Worm (Caenorhabditis elegans) whole organism, L4 larva: ENCODE measurements around the gene set-2.

Experiments used
- T26A8.4 ChIP-seq: fragments of 200-800 bp; sonication (Bioruptor generic); IDR thresholded peaks from 2 replicates; pipeline ENCODE4 v1.3.6; 2022; ENCODE audit warnings: missing genetic modification characterization, missing compliant biosample characterization
- aha-1 ChIP-seq: fragments of 150-350 bp; peaks from one replicate; lab custom pipeline; 2014; ENCODE audit warnings: missing biosample characterization, missing genetic modification characterization
- ceh-20 ChIP-seq: fragments of 200-800 bp; sonication (Bioruptor generic); IDR thresholded peaks from 2 replicates; pipeline ENCODE4 v1.3.6; 2022; ENCODE audit warnings: missing genetic modification reagents, missing genetic modification characterization, missing compliant biosample characterization
- ceh-28 ChIP-seq: fragments of 150-350 bp; optimal IDR thresholded peaks from 2 replicates; lab custom pipeline; 2014; ENCODE audit warnings: missing biosample characterization, missing genetic modification reagents, missing genetic modification characterization
- ces-1 ChIP-seq: fragments of 150-350 bp; sonication (generic microtip); optimal IDR thresholded peaks from 4 replicates; lab custom pipeline; 2014; ENCODE audit warnings: missing biosample characterization, missing genetic modification reagents, missing genetic modification characterization
- daf-19 ChIP-seq: fragments of 200-800 bp; sonication (Bioruptor generic); conservative IDR thresholded peaks from 2 replicates; pipeline ENCODE4 v1.3.6; 2022; ENCODE audit warnings: missing genetic modification characterization, missing compliant biosample characterization
- dpl-1 ChIP-seq: fragments of 150-350 bp; optimal IDR thresholded peaks from 2 replicates; lab custom pipeline; 2014; ENCODE audit warnings: missing biosample characterization, missing genetic modification reagents, missing genetic modification characterization
- egl-43 ChIP-seq: fragments of 200-800 bp; sonication (Bioruptor generic); IDR thresholded peaks from 2 replicates; pipeline ENCODE4 v1.3.6; 2022; ENCODE audit warnings: missing genetic modification reagents, missing genetic modification characterization, missing compliant biosample characterization
- jun-1 ChIP-seq: fragments of 150-350 bp; optimal IDR thresholded peaks from 2 replicates; lab custom pipeline; 2014; ENCODE audit warnings: missing biosample characterization, missing genetic modification reagents, missing genetic modification characterization
- lin-1 ChIP-seq: fragments of 200-800 bp; sonication (Bioruptor generic); IDR thresholded peaks from 2 replicates; pipeline ENCODE4 v1.3.6; 2022; ENCODE audit warnings: missing genetic modification reagents, missing genetic modification characterization, missing compliant biosample characterization
- lin-38 ChIP-seq: fragments of 200-800 bp; sonication (Bioruptor generic); IDR thresholded peaks from 2 replicates; pipeline ENCODE4 v1.3.6; 2022; ENCODE audit warnings: missing genetic modification reagents, missing genetic modification characterization, missing compliant biosample characterization
- lin-39 ChIP-seq: fragments of 150-350 bp; optimal IDR thresholded peaks from 2 replicates; lab custom pipeline; 2014; ENCODE audit warnings: missing biosample characterization, missing genetic modification reagents, missing genetic modification characterization
- mdl-1 ChIP-seq, 2 experiments: fragments of 150-350 bp in 1 of 2; sonication (generic microtip) in 1 of 2; optimal IDR thresholded peaks; 2 replicates each; lab custom pipeline; 2014 to 2017; ENCODE audit warnings: missing biosample characterization in 2 of 2, missing genetic modification characterization in 2 of 2
- nhr-10 ChIP-seq: fragments of 150-350 bp; optimal IDR thresholded peaks from 2 replicates; lab custom pipeline; 2014; ENCODE audit warnings: missing biosample characterization, missing genetic modification characterization
- nhr-41 ChIP-seq: fragments of 200-800 bp; sonication (Bioruptor generic); IDR thresholded peaks from 2 replicates; pipeline ENCODE4 v1.3.6; 2022; ENCODE audit warnings: missing genetic modification reagents, missing genetic modification characterization, missing compliant biosample characterization
- nhr-42 ChIP-seq: fragments of 200-800 bp; sonication (Bioruptor generic); IDR thresholded peaks from 2 replicates; pipeline ENCODE4 v1.3.6; 2022; ENCODE audit warnings: missing genetic modification characterization, missing compliant biosample characterization
- php-3 ChIP-seq: fragments of 200-800 bp; sonication (Bioruptor generic); IDR thresholded peaks from 2 replicates; pipeline ENCODE4 v1.3.6; 2022; ENCODE audit warnings: missing genetic modification reagents, missing genetic modification characterization, missing compliant biosample characterization
- sdz-12 ChIP-seq: fragments of 200-800 bp; sonication (Bioruptor generic); optimal IDR thresholded peaks from 2 replicates; lab custom pipeline; 2018; ENCODE audit warnings: mild to moderate bottlenecking, missing genetic modification characterization, missing compliant biosample characterization
- set-16 ChIP-seq: fragments of 200-800 bp; sonication (Bioruptor generic); IDR thresholded peaks from 2 replicates; pipeline ENCODE4 v1.3.6; 2022; ENCODE audit warnings: missing genetic modification reagents, missing genetic modification characterization, missing compliant biosample characterization
- snpc-4 ChIP-seq: fragments of 150-350 bp; optimal IDR thresholded peaks from 2 replicates; lab custom pipeline; 2014; ENCODE audit warnings: missing biosample characterization, missing genetic modification characterization
- zip-11 ChIP-seq: fragments of 200-800 bp; sonication (Bioruptor generic); IDR thresholded peaks from 2 replicates; pipeline ENCODE4 v1.3.6; 2022; ENCODE audit warnings: missing genetic modification characterization, missing compliant biosample characterization
- zip-2 ChIP-seq: fragments of 150-350 bp; optimal IDR thresholded peaks from 2 replicates; lab custom pipeline; 2014; ENCODE audit warnings: missing biosample characterization, missing genetic modification characterization

The set-2 gene

ce11 chrIII:4874671-4875070 is 55.3 kb downstream of the set-2 start, which contains the start of gene C35D10.12:
Gene C35D10.12, minus strand, starts transcription at chrIII:4874771.
- TF ChIP-seq sdz-12 (GFP tag; lab: Kevin White, UChicago) (no peak), lin-39 (tag; lab: Kevin White, UChicago) (no peak), nhr-42 (no peak), nhr-10 (tag; lab: Kevin White, UChicago) (no peak), set-16 (GFP tag; lab: Robert Waterston, UW) (no peak), lin-38 (GFP tag; lab: Robert Waterston, UW) (no peak), jun-1 (tag; lab: Kevin White, UChicago) (no peak), T26A8.4 (GFP tag; lab: Robert Waterston, UW) (no peak), zip-2 (tag; lab: Kevin White, UChicago) (no peak), nhr-41 (GFP tag; lab: Robert Waterston, UW) (no peak), ceh-28 (tag; lab: Kevin White, UChicago) (no peak), php-3 (GFP tag; lab: Robert Waterston, UW) (no peak), snpc-4 (tag; lab: Kevin White, UChicago) (no peak), dpl-1 (GFP tag; lab: Kevin White, UChicago) (no peak), daf-19 (no peak), ces-1 (GFP tag; lab: Kevin White, UChicago) (no peak), egl-43 (GFP tag; lab: Robert Waterston, UW) (no peak), lin-1 (no peak), ceh-20 (GFP tag; lab: Robert Waterston, UW) (no peak), mdl-1 (tag; optimal IDR thresholded peaks at IDR 0.05; lab: Kevin White, UChicago) (no peak)

- TF ChIP-seq zip-11 (GFP tag; lab: Robert Waterston, UW), result no peak
- peak; percentile 96 for TF ChIP-seq aha-1 (tag; lab: Kevin White, UChicago)
These were observed 56.6 kb downstream of the set-2 start for ce11 chrIII:4873395-4873794.
